Worm (Caenorhabditis elegans) whole organism, mixed stage, embryonic: Measurements from ENCODE around the gene R04F11.5.

ENCODE experiments used
- M03D4.4 ChIP-seq: sonication (generic microtip); optimal IDR thresholded peaks from 2 replicates; lab custom pipeline; 2017; ENCODE audit warnings: mild to moderate bottlenecking, missing genetic modification characterization, missing compliant biosample characterization
- bed-3 ChIP-seq: fragments of 200-800 bp; sonication (Bioruptor generic); optimal IDR thresholded peaks from 3 replicates; lab custom pipeline; 2018; ENCODE audit warnings: mild to moderate bottlenecking, missing genetic modification characterization, moderate library complexity, missing compliant biosample characterization
- blmp-1 ChIP-seq: fragments of 150-350 bp; optimal IDR thresholded peaks from 2 replicates; lab custom pipeline; 2014; ENCODE audit warnings: missing biosample characterization, missing genetic modification characterization
- ceh-39 ChIP-seq: fragments of 150-350 bp; optimal IDR thresholded peaks from 2 replicates; lab custom pipeline; 2014; ENCODE audit warnings: missing biosample characterization, missing genetic modification characterization
- ceh-43 ChIP-seq: fragments of 200-800 bp; sonication (Bioruptor generic); optimal IDR thresholded peaks from 2 replicates; lab custom pipeline; 2018; ENCODE audit warnings: mild to moderate bottlenecking, missing genetic modification characterization, moderate library complexity, missing compliant biosample characterization
- ceh-83 ChIP-seq: fragments of 200-800 bp; sonication (Bioruptor generic); optimal IDR thresholded peaks from 2 replicates; lab custom pipeline; 2018; ENCODE audit warnings: mild to moderate bottlenecking, missing genetic modification characterization, missing compliant biosample characterization
- ces-1 ChIP-seq: fragments of 150-350 bp; optimal IDR thresholded peaks from 2 replicates; lab custom pipeline; 2014; ENCODE audit warnings: missing biosample characterization, missing genetic modification reagents, missing genetic modification characterization
- cnd-1 ChIP-seq: fragments of 200-800 bp; sonication (Bioruptor generic); optimal IDR thresholded peaks from 2 replicates; lab custom pipeline; 2018; ENCODE audit warnings: mild to moderate bottlenecking, missing genetic modification characterization, missing compliant biosample characterization
- drap-1 ChIP-seq: fragments of 200-800 bp; sonication (Bioruptor generic); optimal IDR thresholded peaks from 3 replicates; lab custom pipeline; 2018; ENCODE audit warnings: mild to moderate bottlenecking, missing genetic modification characterization, missing compliant biosample characterization
- elt-1 ChIP-seq: sonication (generic microtip); optimal IDR thresholded peaks from 2 replicates; lab custom pipeline; 2017; ENCODE audit warnings: missing genetic modification characterization, mild to moderate bottlenecking, missing compliant biosample characterization, antibody characterized with exemption, moderate library complexity, borderline replicate concordance; ENCODE audit not compliant: insufficient read depth
- elt-3 ChIP-seq: fragments of 150-350 bp; optimal IDR thresholded peaks from 2 replicates; lab custom pipeline; 2014; ENCODE audit warnings: missing biosample characterization, missing genetic modification characterization
- flh-1 ChIP-seq: fragments of 200-800 bp; sonication (Bioruptor generic); optimal IDR thresholded peaks from 2 replicates; lab custom pipeline; 2018; ENCODE audit warnings: mild to moderate bottlenecking, missing genetic modification characterization, moderate library complexity, missing compliant biosample characterization
- ham-2 ChIP-seq: fragments of 200-800 bp; sonication (Bioruptor generic); optimal IDR thresholded peaks from 2 replicates; lab custom pipeline; 2018; ENCODE audit warnings: mild to moderate bottlenecking, missing genetic modification characterization, missing compliant biosample characterization
- hlh-1 ChIP-seq: fragments of 150-350 bp; optimal IDR thresholded peaks from 2 replicates; lab custom pipeline; 2014; ENCODE audit warnings: missing biosample characterization, missing genetic modification reagents, missing genetic modification characterization
- lin-13 ChIP-seq: fragments of 150-350 bp; optimal IDR thresholded peaks from 2 replicates; lab custom pipeline; 2014; ENCODE audit warnings: missing biosample characterization, missing genetic modification characterization
- lin-32 ChIP-seq: fragments of 200-800 bp; sonication (Bioruptor generic); optimal IDR thresholded peaks from 2 replicates; lab custom pipeline; 2018; ENCODE audit warnings: mild to moderate bottlenecking, missing genetic modification characterization, missing compliant biosample characterization
- lsy-2 ChIP-seq: fragments of 150-350 bp; optimal IDR thresholded peaks from 2 replicates; lab custom pipeline; 2014; ENCODE audit warnings: missing biosample characterization, missing genetic modification characterization
- mab-5 ChIP-seq: fragments of 150-350 bp; optimal IDR thresholded peaks from 2 replicates; lab custom pipeline; 2014; ENCODE audit warnings: missing biosample characterization, missing genetic modification characterization
- mep-1 ChIP-seq: fragments of 150-350 bp; optimal IDR thresholded peaks from 2 replicates; lab custom pipeline; 2017; ENCODE audit warnings: missing biosample characterization, missing genetic modification reagents, missing genetic modification characterization, inconsistent platforms
- mls-2 ChIP-seq: sonication (generic microtip); optimal IDR thresholded peaks from 2 replicates; lab custom pipeline; 2016; ENCODE audit warnings: mild to moderate bottlenecking, missing genetic modification characterization, moderate library complexity, missing compliant biosample characterization
- nhr-12 ChIP-seq: fragments of 150-350 bp; optimal IDR thresholded peaks from 2 replicates; lab custom pipeline; 2014; ENCODE audit warnings: missing biosample characterization, missing genetic modification characterization
- nhr-2 ChIP-seq: fragments of 150-350 bp; optimal IDR thresholded peaks from 2 replicates; lab custom pipeline; 2014; ENCODE audit warnings: missing biosample characterization, missing genetic modification characterization
- nhr-237 ChIP-seq: fragments of 150-350 bp; optimal IDR thresholded peaks from 2 replicates; lab custom pipeline; 2014; ENCODE audit warnings: missing biosample characterization, missing genetic modification characterization
- nhr-28 ChIP-seq: fragments of 150-350 bp; optimal IDR thresholded peaks from 2 replicates; lab custom pipeline; 2014; ENCODE audit warnings: missing biosample characterization, missing genetic modification characterization
- nhr-76 ChIP-seq: sonication (generic microtip); optimal IDR thresholded peaks from 2 replicates; lab custom pipeline; 2017; ENCODE audit warnings: missing biosample characterization, missing genetic modification characterization
- pha-4 ChIP-seq: fragments of 150-350 bp; optimal IDR thresholded peaks from 2 replicates; lab custom pipeline; 2018; ENCODE audit warnings: missing biosample characterization, missing genetic modification reagents, missing genetic modification characterization
- sem-2 ChIP-seq: fragments of 200-800 bp; sonication (Bioruptor generic); optimal IDR thresholded peaks from 2 replicates; lab custom pipeline; 2018; ENCODE audit warnings: mild to moderate bottlenecking, missing genetic modification characterization, missing compliant biosample characterization
- snpc-4 ChIP-seq: fragments of 150-350 bp; optimal IDR thresholded peaks from 2 replicates; lab custom pipeline; 2014; ENCODE audit warnings: missing biosample characterization, missing genetic modification characterization
- sptf-1 ChIP-seq: sonication (generic microtip); optimal IDR thresholded peaks from 2 replicates; lab custom pipeline; 2017; ENCODE audit warnings: mild to moderate bottlenecking, missing genetic modification characterization, moderate library complexity, missing compliant biosample characterization
- tbx-8 ChIP-seq: fragments of 200-800 bp; sonication (Bioruptor generic); optimal IDR thresholded peaks from 2 replicates; lab custom pipeline; 2018; ENCODE audit warnings: mild to moderate bottlenecking, missing genetic modification characterization, moderate library complexity, missing compliant biosample characterization
- unc-120 ChIP-seq: sonication (generic microtip); optimal IDR thresholded peaks from 2 replicates; lab custom pipeline; 2017; ENCODE audit warnings: missing genetic modification characterization, missing compliant biosample characterization; ENCODE audit not compliant: poor library complexity, severe bottlenecking
- unc-39 ChIP-seq: fragments of 150-350 bp; optimal IDR thresholded peaks from 2 replicates; lab custom pipeline; 2014; ENCODE audit warnings: missing biosample characterization, missing genetic modification characterization
- unc-62 ChIP-seq: fragments of 150-350 bp; optimal IDR thresholded peaks from 2 replicates; lab custom pipeline; 2014; ENCODE audit warnings: missing biosample characterization, missing genetic modification reagents, missing genetic modification characterization
- zip-8 ChIP-seq: fragments of 150-350 bp; optimal IDR thresholded peaks from 2 replicates; lab custom pipeline; 2014; ENCODE audit warnings: missing biosample characterization, missing genetic modification characterization
- ztf-11 ChIP-seq: fragments of 150-350 bp; optimal IDR thresholded peaks from 2 replicates; lab custom pipeline; 2014; ENCODE audit warnings: missing biosample characterization, missing genetic modification characterization

The R04F11.5 gene

DNA sequence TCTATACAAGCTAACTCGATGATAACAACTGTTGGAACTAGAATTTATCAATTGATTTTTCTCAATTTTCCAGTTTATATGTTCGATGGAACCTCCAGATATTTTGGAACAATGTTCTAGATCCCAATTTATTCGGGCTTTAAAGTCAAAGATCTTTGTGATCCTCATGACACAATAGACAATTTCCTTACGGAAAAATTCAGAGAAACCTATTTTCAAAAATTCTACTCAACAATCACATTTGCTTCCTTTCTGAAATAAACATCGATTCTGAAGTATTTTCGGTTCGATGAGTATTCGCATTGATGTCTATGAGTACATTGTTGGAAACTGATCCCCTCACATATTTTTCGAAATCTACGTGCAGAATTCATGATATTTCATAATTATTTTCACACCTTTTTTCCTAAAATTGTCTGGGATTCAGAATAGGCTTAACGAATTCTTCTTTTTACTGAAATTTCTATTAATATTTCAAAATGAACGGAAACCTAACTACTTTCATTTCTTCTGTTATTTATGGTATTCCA lies 10.7 kb downstream of the R04F11.5 start, which contains the start of gene srg-45:
Gene srg-45 (plus strand): TSS at position 480 of the 530 bp plus-strand sequence.
- TF ChIP-seq mab-5 (tag; lab: Kevin White, UChicago) (no peak), elt-1 (tag; lab: Kevin White, UChicago) (no peak), lsy-2 (no peak)

DNA sequence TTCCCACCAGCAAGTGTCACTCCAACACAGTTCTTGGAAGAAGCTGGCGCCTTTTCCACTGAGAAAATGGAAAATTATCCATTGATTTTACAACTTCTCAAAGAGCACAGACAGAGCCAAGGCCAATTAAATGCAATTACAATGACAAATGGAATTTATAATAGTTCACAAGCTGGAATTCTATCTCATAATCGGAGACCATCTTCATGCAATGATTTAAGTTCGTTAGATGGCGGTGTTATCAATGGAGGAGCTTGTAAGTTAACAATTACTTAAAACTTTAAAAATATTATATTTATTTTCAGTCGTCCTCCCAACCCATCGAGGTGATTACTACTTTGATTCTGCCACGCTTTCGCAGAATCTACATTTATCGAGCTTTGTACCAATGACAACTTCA lies 12.1 kb downstream of the R04F11.5 start:
- TF ChIP-seq blmp-1 (tag; lab: Kevin White, UChicago): no peak
- TF ChIP-seq nhr-2 (tag; lab: Kevin White, UChicago): no peak
- no peak for TF ChIP-seq unc-39 (tag; lab: Kevin White, UChicago)
- TF ChIP-seq mls-2: no peak
- no peak for TF ChIP-seq flh-1 (GFP tag; lab: Kevin White, UChicago)
- no peak for TF ChIP-seq cnd-1 (tag; lab: Kevin White, UChicago)
- TF ChIP-seq M03D4.4 (tag; lab: Kevin White, UChicago): no peak
- TF ChIP-seq ceh-43: no peak
- TF ChIP-seq elt-1 (tag; lab: Kevin White, UChicago): no peak
- no peak for TF ChIP-seq unc-62
- no peak for TF ChIP-seq ces-1 (GFP tag; lab: Kevin White, UChicago)
- TF ChIP-seq drap-1 (GFP tag; lab: Kevin White, UChicago): no peak
- no peak for TF ChIP-seq lin-13 (tag; lab: Kevin White, UChicago)
- no peak for TF ChIP-seq ceh-83 (GFP tag; lab: Kevin White, UChicago)
- TF ChIP-seq, all 35 proteins: peak for 0

DNA sequence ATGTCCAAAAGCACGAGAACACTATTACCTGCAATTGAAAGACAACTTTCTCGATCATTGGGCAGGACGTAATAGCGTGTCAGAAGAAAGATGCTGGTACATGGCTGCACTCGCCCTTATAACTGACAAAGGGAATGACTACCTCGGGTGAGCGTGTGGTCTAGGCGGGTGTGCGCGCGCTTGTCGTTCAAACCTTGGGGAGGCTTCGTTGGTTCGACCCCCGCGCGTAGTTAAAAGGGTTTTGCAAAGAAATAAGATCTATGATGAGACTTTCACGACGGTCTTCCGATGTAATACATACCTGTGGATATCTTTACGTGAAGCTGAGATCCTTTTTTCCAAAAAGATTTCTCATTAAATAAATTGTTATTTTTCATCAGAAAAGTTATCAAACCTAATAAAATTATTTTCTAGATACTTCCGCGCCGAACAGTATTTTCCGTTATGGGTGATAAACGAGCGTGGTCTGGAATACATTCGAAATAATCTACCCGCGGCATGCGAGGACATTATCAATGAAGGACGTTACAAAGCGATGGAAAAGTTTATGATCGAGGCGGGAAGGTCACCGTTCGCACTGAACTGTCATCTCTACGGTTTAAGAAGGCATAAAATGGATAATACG lies 14.3 kb downstream of the R04F11.5 start:
- TF ChIP-seq unc-39 (tag; lab: Kevin White, UChicago): peak; percentile 92
- peak; percentile 68 for TF ChIP-seq blmp-1 (tag; lab: Kevin White, UChicago)
- TF ChIP-seq mab-5 (tag; lab: Kevin White, UChicago): peak; percentile 75
- peak; percentile 14 for TF ChIP-seq nhr-2 (tag; lab: Kevin White, UChicago)
- TF ChIP-seq unc-120: peak; percentile 100
- TF ChIP-seq flh-1 (GFP tag; lab: Kevin White, UChicago): peak; percentile 99
- peak; percentile 82 for TF ChIP-seq elt-3 (tag; lab: Kevin White, UChicago)
- peak; percentile 7 for TF ChIP-seq zip-8 (tag; lab: Kevin White, UChicago)
- TF ChIP-seq pha-4 (tag; lab: Kevin White, UChicago): peak; percentile 85
- TF ChIP-seq cnd-1 (tag; lab: Kevin White, UChicago): peak; percentile 99
- TF ChIP-seq sptf-1 (tag; lab: Kevin White, UChicago): peak; percentile 100
- peak; percentile 83 for TF ChIP-seq hlh-1 (tag; lab: Kevin White, UChicago)
- peak; percentile 99 for TF ChIP-seq ham-2 (GFP tag; lab: Kevin White, UChicago)
- peak; percentile 80 for TF ChIP-seq nhr-12 (tag; lab: Kevin White, UChicago)
- peak; percentile 84 for TF ChIP-seq ceh-39 (tag; lab: Kevin White, UChicago)
- peak; percentile 99 for TF ChIP-seq sem-2 (GFP tag; lab: Kevin White, UChicago)
- TF ChIP-seq lin-13 (tag; lab: Kevin White, UChicago): peak; percentile 92
- TF ChIP-seq mep-1 (tag; lab: Kevin White, UChicago): peak; percentile 79
- peak; percentile 79 for TF ChIP-seq lsy-2
- peak; percentile 100 for TF ChIP-seq lin-32 (GFP tag; lab: Kevin White, UChicago)
- TF ChIP-seq drap-1 (GFP tag; lab: Kevin White, UChicago): peak; percentile 100
- TF ChIP-seq tbx-8 (GFP tag; lab: Kevin White, UChicago): peak; percentile 100
- TF ChIP-seq bed-3: peak; percentile 99
- TF ChIP-seq ceh-43: peak; percentile 99
- TF ChIP-seq nhr-76 (tag; lab: Kevin White, UChicago): peak; percentile 83
- peak; percentile 68 for TF ChIP-seq ces-1 (GFP tag; lab: Kevin White, UChicago)
- TF ChIP-seq nhr-237 (tag; lab: Kevin White, UChicago): peak; percentile 60
- TF ChIP-seq M03D4.4 (tag; lab: Kevin White, UChicago): peak; percentile 99
- peak; percentile 96 for TF ChIP-seq unc-62
- peak; percentile 95 for TF ChIP-seq ztf-11 (tag; lab: Kevin White, UChicago)
- TF ChIP-seq mls-2: peak; percentile 100
- peak; percentile 82 for TF ChIP-seq elt-1 (tag; lab: Kevin White, UChicago)
- no peak for TF ChIP-seq snpc-4 (tag; lab: Kevin White, UChicago)
- peak; percentile 100 for TF ChIP-seq ceh-83 (GFP tag; lab: Kevin White, UChicago)
- TF ChIP-seq nhr-28 (tag; lab: Kevin White, UChicago): peak; percentile 97
